Worm (Caenorhabditis elegans) whole organism, late embryonic: Measurements from ENCODE around the gene R11E3.19.

Source experiments
- C08G9.2 ChIP-seq: sonication (generic microtip); optimal IDR thresholded peaks from 2 replicates; lab custom pipeline; 2016; ENCODE audit warnings: mild to moderate bottlenecking, missing genetic modification characterization, moderate library complexity, missing compliant biosample characterization
- T23F11.4 ChIP-seq: fragments of 200-800 bp; sonication (Bioruptor generic); optimal IDR thresholded peaks from 2 replicates; lab custom pipeline; 2018; ENCODE audit warnings: mild to moderate bottlenecking, missing genetic modification characterization, missing compliant biosample characterization
- ceh-24 ChIP-seq: sonication (generic microtip); optimal IDR thresholded peaks from 2 replicates; lab custom pipeline; 2016; ENCODE audit warnings: mild to moderate bottlenecking, missing genetic modification characterization, missing compliant biosample characterization
- fkh-6 ChIP-seq: sonication (generic microtip); optimal IDR thresholded peaks from 2 replicates; lab custom pipeline; 2016; ENCODE audit warnings: missing genetic modification characterization, missing compliant biosample characterization
- pha-4 ChIP-seq: fragments of 150-350 bp; optimal IDR thresholded peaks from 2 replicates; lab custom pipeline; 2018; ENCODE audit warnings: missing biosample characterization, missing genetic modification reagents, missing genetic modification characterization
- pqm-1 ChIP-seq: sonication (generic microtip); optimal IDR thresholded peaks from 2 replicates; lab custom pipeline; 2016; ENCODE audit warnings: missing genetic modification characterization, missing compliant biosample characterization

DNA sequence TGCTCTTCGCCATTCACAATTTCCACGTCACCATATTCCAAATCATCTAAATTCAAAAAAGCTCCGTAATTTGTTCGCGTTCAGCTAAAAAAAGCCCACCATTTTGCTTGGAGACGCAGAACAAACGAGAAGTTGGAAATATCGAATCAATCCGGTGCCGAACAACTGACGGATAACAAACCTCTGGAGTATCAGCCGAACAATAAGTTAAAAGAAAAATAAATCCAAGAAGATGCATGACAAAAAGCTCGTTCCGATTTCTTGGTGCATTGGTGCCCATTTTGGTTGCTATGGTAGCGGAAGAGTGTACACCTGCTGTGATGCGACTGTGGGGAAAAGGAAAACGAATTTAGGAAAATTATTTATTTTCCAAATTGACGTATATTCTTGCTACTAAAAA, 28.3 kb downstream of the R11E3.19 start, which contains the start of gene tctn-1:
- no peak for TF ChIP-seq pha-4 (tag; lab: Kevin White, UChicago)
- TF ChIP-seq pqm-1 (tag; lab: Kevin White, UChicago): no peak
- TF ChIP-seq fkh-6: no peak
- no peak for TF ChIP-seq T23F11.4 (GFP tag; lab: Kevin White, UChicago)
- TF ChIP-seq C08G9.2 (tag; lab: Kevin White, UChicago): no peak
- no peak for TF ChIP-seq ceh-24 (tag; lab: Kevin White, UChicago)
